Fruit fly (Drosophila melanogaster): ENCODE measurements around the gene CG13022.

CG13022 gene

dm6 chr3L:16981114-16981648 is 42.4 kb upstream of the CG13022 start (continued):
- TF ChIP-seq CG1621 (tag; optimal IDR thresholded peaks at IDR 0.05) (no peak), CG15336 (GFP tag; IDR thresholded peaks at IDR 0.05) (no peak), CG7368 (GFP tag; optimal IDR thresholded peaks at IDR 0.05) (no peak), CG6163 (GFP tag; IDR thresholded peaks at IDR 0.05) (0 out of 3 replicates have a peak, but pooled peaks have one; percentile 14), Lpt (GFP tag; optimal IDR thresholded peaks at IDR 0.05) (no peak), Sox14 (GFP tag; optimal IDR thresholded peaks at IDR 0.05) (peak; percentile 37), Eip93F (GFP tag; optimal IDR thresholded peaks at IDR 0.05) (peak; percentile 70), Sox15 (GFP tag; optimal IDR thresholded peaks at IDR 0.05) (no peak), CG31627 (GFP tag; optimal IDR thresholded peaks at IDR 0.05) (no peak), fd85E (GFP tag; optimal IDR thresholded peaks at IDR 0.05) (no peak), Ets21C (GFP tag; optimal IDR thresholded peaks at IDR 0.05) (no peak), topi (GFP tag; optimal IDR thresholded peaks at IDR 0.05) (no peak), spab (GFP tag; optimal IDR thresholded peaks at IDR 0.05) (no peak), Eip75B (GFP tag; optimal IDR thresholded peaks at IDR 0.05) (no peak), CG8632 (GFP tag; optimal IDR thresholded peaks at IDR 0.05) (no peak), CG3919 (GFP tag; optimal IDR thresholded peaks at IDR 0.05) (no peak), eg (GFP tag; IDR thresholded peaks at IDR 0.05) (no peak), Met (GFP tag; optimal IDR thresholded peaks at IDR 0.05) (no peak), CG11902 (GFP tag; optimal IDR thresholded peaks at IDR 0.05) (no peak), Gug (GFP tag; IDR thresholded peaks at IDR 0.05) (no peak), ss (GFP tag; optimal IDR thresholded peaks at IDR 0.05) (no peak), CG16779 (tag; optimal IDR thresholded peaks at IDR 0.05) (no peak), pdm3 (GFP tag; optimal IDR thresholded peaks at IDR 0.05) (no peak), Hr4 (GFP tag; optimal IDR thresholded peaks at IDR 0.05) (no peak), cyc (GFP tag; optimal IDR thresholded peaks at IDR 0.05) (no peak), salr (GFP tag; optimal IDR thresholded peaks at IDR 0.05) (no peak), CG8119 (GFP tag; IDR thresholded peaks at IDR 0.05) (no peak), CG6276 (GFP tag; optimal IDR thresholded peaks at IDR 0.05) (no peak), CG8319 (GFP tag; optimal IDR thresholded peaks at IDR 0.05) (no peak), Ets96B (tag; optimal IDR thresholded peaks at IDR 0.05) (no peak), CG32006 (GFP tag; optimal IDR thresholded peaks at IDR 0.05) (no peak), CG10631 (GFP tag; optimal IDR thresholded peaks at IDR 0.05) (no peak), net (GFP tag; optimal IDR thresholded peaks at IDR 0.05) (no peak), CG10669 (GFP tag; optimal IDR thresholded peaks at IDR 0.05) (no peak), Smox (GFP tag; optimal IDR thresholded peaks at IDR 0.05) (no peak), CG6854 (GFP tag; optimal IDR thresholded peaks at IDR 0.05) (no peak), OdsH (GFP tag; optimal IDR thresholded peaks at IDR 0.05) (no peak), CG3032 (tag; optimal IDR thresholded peaks at IDR 0.05) (no peak)

- TF ChIP-seq CG8319 (GFP tag; optimal IDR thresholded peaks at IDR 0.05) (no peak), dsx (GFP tag; optimal IDR thresholded peaks at IDR 0.05; ENCODE audit: poor library complexity, severe bottlenecking) (no peak), Sox15 (GFP tag; optimal IDR thresholded peaks at IDR 0.05) (no peak), Gug (GFP tag; IDR thresholded peaks at IDR 0.05) (no peak), dac (GFP tag; optimal IDR thresholded peaks at IDR 0.05) (no peak)
Measured at dm6 chr3L:16978406-16978805, 39.7 kb upstream of the CG13022 start.

- TF ChIP-seq fd59A (GFP tag; optimal IDR thresholded peaks at IDR 0.05) (no peak), Sox102F (GFP tag; optimal IDR thresholded peaks at IDR 0.05) (no peak), CG34406 (GFP tag; optimal IDR thresholded peaks at IDR 0.05) (no peak), CG31627 (GFP tag; optimal IDR thresholded peaks at IDR 0.05) (no peak), vri (GFP tag; optimal IDR thresholded peaks at IDR 0.05) (no peak), salr (GFP tag; optimal IDR thresholded peaks at IDR 0.05) (no peak), Ets21C (GFP tag; optimal IDR thresholded peaks at IDR 0.05) (no peak), Smox (GFP tag; optimal IDR thresholded peaks at IDR 0.05) (no peak), cyc (GFP tag; optimal IDR thresholded peaks at IDR 0.05) (no peak), spab (GFP tag; optimal IDR thresholded peaks at IDR 0.05) (no peak), Eip78C (GFP tag) (no peak), pdm3 (GFP tag; optimal IDR thresholded peaks at IDR 0.05) (no peak), eg (GFP tag; IDR thresholded peaks at IDR 0.05) (no peak), CG3919 (GFP tag; optimal IDR thresholded peaks at IDR 0.05) (no peak), CG32006 (GFP tag; optimal IDR thresholded peaks at IDR 0.05) (no peak), svp (GFP tag) (no peak), OdsH (GFP tag; optimal IDR thresholded peaks at IDR 0.05) (no peak)
Measured at dm6 chr3L:16977311-16977710, 38.6 kb upstream of the CG13022 start.

All from whole organism, prepupa.